Fruit fly (Drosophila melanogaster) Kc167 (cell line): ENCODE results near the gene CG15894.

ENCODE experiments used
- Myc ChIP-seq: fragments of >200 bp; optimal IDR thresholded peaks from 2 replicates; lab custom pipeline; 2017; ENCODE audit warnings: missing external identifiers
- psq ChIP-seq: fragments of >200 bp; optimal IDR thresholded peaks from 2 replicates; lab custom pipeline; 2017; ENCODE audit warnings: missing external identifiers
- ttk ChIP-seq: sonication (Bioruptor generic); optimal IDR thresholded peaks from 2 replicates; lab custom pipeline; 2017; ENCODE audit warnings: missing external identifiers

DNA sequence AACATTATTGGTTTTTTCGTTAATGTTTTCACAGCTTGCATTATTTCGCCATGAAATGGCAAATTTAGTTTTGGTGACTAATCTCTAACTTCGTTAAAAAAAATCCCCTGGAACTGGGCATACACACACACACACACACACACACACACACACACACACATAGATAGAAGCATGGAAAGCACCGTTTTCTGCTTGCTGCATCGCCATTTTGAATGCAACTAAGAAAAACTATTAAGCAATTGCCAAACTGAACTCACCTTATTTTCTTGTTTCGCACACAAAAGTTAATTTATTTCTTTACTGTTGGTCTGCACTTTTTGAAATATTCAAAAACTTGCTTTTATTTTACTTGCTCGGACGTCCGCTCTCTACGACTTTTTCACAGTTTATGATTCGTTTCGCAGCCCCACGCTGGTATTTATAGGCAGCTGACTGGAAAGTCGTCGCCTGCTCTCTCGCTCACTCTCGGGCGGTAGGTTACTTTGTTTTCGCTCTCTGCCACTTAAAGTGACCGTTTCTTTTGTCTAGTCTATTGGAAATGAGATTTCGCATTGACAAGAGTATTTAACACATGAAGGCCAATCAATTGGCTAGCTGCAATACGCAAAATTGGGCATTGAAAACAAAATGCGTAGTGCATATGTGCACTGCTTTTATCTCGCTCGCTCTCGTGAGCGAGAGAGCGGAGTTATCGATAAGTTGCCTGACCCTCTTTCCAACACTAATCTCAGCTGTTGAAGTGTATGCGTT is 30.0 kb upstream of the CG15894 start:
- no peak for TF ChIP-seq psq (lab: Kevin White, UChicago)
- no peak for TF ChIP-seq ttk (lab: Kevin White, UChicago)
- TF ChIP-seq Myc (lab: Kevin White, UChicago), result no peak
